Worm (Caenorhabditis elegans) whole organism, L2 larva: ENCODE data around the gene gpc-1.

ENCODE experiments used
- skn-1 ChIP-seq: sonication (generic microtip); optimal IDR thresholded peaks from 2 replicates; lab custom pipeline; 2017; ENCODE audit warnings: missing biosample characterization, missing genetic modification characterization
- ztf-11 ChIP-seq: sonication (generic microtip); optimal IDR thresholded peaks from 2 replicates; lab custom pipeline; 2017; ENCODE audit warnings: missing biosample characterization, missing genetic modification characterization

DNA sequence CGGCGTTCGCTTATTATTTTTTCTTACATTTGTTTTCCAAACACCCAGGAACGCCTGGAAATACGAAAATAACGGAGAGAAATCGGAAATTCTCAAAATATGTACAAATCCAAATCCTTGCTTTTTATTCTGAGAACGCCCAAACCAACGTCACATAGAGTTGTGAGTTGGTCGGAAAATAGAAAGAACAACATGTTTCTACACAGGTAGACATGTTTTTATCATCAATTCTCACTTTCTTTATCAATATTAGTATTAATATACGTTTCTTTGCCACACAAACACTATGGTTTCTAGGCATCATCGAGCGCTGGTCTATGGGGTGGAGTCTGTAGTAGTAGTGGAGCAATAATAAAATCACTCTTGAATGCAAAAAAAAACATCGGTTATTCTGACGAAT, 33.7 kb upstream of the gpc-1 start:
- TF ChIP-seq ztf-11 (tag; lab: Kevin White, UChicago) (no peak), skn-1 (tag; lab: Kevin White, UChicago) (no peak)
